Fruit fly (Drosophila melanogaster) whole organism, wandering third instar larva: ENCODE results near the gene Tep1.

Experiments used
- Abd-B ChIP-seq: fragments of >200 bp; optimal IDR thresholded peaks from 2 replicates; lab custom pipeline; 2017; ENCODE audit warnings: missing biosample characterization, missing genetic modification characterization
- CG32264 ChIP-seq: fragments of 200-800 bp; sonication (Bioruptor generic); optimal IDR thresholded peaks from 2 replicates; lab custom pipeline; 2016; ENCODE audit warnings: missing biosample characterization, missing genetic modification characterization
- CG9705 ChIP-seq: fragments of 200-800 bp; sonication (Bioruptor generic); optimal IDR thresholded peaks from 2 replicates; lab custom pipeline; 2018; ENCODE audit warnings: missing biosample characterization, mild to moderate bottlenecking, missing genetic modification characterization
- CrebA ChIP-seq: fragments of 200-800 bp; sonication (Bioruptor generic); optimal IDR thresholded peaks from 2 replicates; lab custom pipeline; 2016; ENCODE audit warnings: missing biosample characterization, mild to moderate bottlenecking, missing genetic modification characterization, borderline replicate concordance
- Dfd ChIP-seq: fragments of >200 bp; optimal IDR thresholded peaks from 2 replicates; lab custom pipeline; 2017; ENCODE audit warnings: missing biosample characterization, missing genetic modification characterization
- Dif ChIP-seq: fragments of 200-275, 200-300 bp; sonication (Bioruptor generic); optimal IDR thresholded peaks from 2 replicates; lab custom pipeline; 2018; ENCODE audit warnings: missing biosample characterization, missing genetic modification characterization; ENCODE audit not compliant: partially characterized antibody
- GATAd ChIP-seq: sonication (Bioruptor generic); optimal IDR thresholded peaks from 2 replicates; lab custom pipeline; 2016; ENCODE audit warnings: missing biosample characterization, missing genetic modification characterization
- HLH106 ChIP-seq: fragments of 200-800 bp; optimal IDR thresholded peaks from 3 replicates; lab custom pipeline; 2019; ENCODE audit warnings: missing biosample characterization, mild to moderate bottlenecking, missing genetic modification characterization, moderate library complexity
- Hnf4 ChIP-seq: fragments of 200-800 bp; sonication (Bioruptor generic); optimal IDR thresholded peaks from 2 replicates; lab custom pipeline; 2016; ENCODE audit warnings: missing biosample characterization, mild to moderate bottlenecking, missing genetic modification characterization
- Hr78 ChIP-seq: fragments of >200 bp; optimal IDR thresholded peaks from 2 replicates; lab custom pipeline; 2017; ENCODE audit warnings: missing biosample characterization, missing genetic modification characterization
- Hr83 ChIP-seq: fragments of 200-300 bp; sonication (Bioruptor generic); optimal IDR thresholded peaks from 2 replicates; lab custom pipeline; 2016; ENCODE audit warnings: missing biosample characterization, mild to moderate bottlenecking, missing genetic modification characterization, moderate library complexity; ENCODE audit not compliant: poor library complexity, severe bottlenecking
- Jra ChIP-seq: sonication (Bioruptor generic); optimal IDR thresholded peaks from 2 replicates; lab custom pipeline; 2016; ENCODE audit warnings: missing biosample characterization, missing genetic modification characterization
- Mio ChIP-seq: sonication (Bioruptor generic); optimal IDR thresholded peaks from 2 replicates; lab custom pipeline; 2016; ENCODE audit warnings: missing biosample characterization, missing genetic modification characterization
- Myc ChIP-seq: fragments of >200 bp; optimal IDR thresholded peaks from 2 replicates; lab custom pipeline; 2017
- N ChIP-seq: fragments of >200 bp; optimal IDR thresholded peaks from 2 replicates; lab custom pipeline; 2018; ENCODE audit warnings: missing biosample characterization, missing external identifiers, missing genetic modification characterization
- OdsH ChIP-seq: fragments of 200-800 bp; sonication (Bioruptor generic); optimal IDR thresholded peaks from 2 replicates; lab custom pipeline; 2016; ENCODE audit warnings: missing biosample characterization, mild to moderate bottlenecking, missing genetic modification characterization
- Rel ChIP-seq, 2 experiments: fragments of 200-800 bp; sonication (Bioruptor generic) in 1 of 2; optimal IDR thresholded peaks; 2 replicates in 1 of 2; 3 replicates in 1 of 2; lab custom pipeline; 2016 to 2019; ENCODE audit warnings: mild to moderate bottlenecking in 2 of 2, missing biosample characterization in 2 of 2, missing genetic modification characterization in 2 of 2, moderate library complexity in 1 of 2
- Sp1 ChIP-seq: fragments of 200-800 bp; sonication (Bioruptor generic); optimal IDR thresholded peaks from 3 replicates; lab custom pipeline; 2019; ENCODE audit warnings: missing biosample characterization, mild to moderate bottlenecking, missing genetic modification characterization, moderate library complexity
- Vsx2 ChIP-seq: fragments of 200-300, 225-300 bp; sonication (Bioruptor generic); optimal IDR thresholded peaks from 2 replicates; lab custom pipeline; 2018; ENCODE audit warnings: missing biosample characterization, missing genetic modification characterization; ENCODE audit not compliant: partially characterized antibody
- br ChIP-seq: fragments of 200-800 bp; sonication (Bioruptor generic); optimal IDR thresholded peaks from 2 replicates; lab custom pipeline; 2016; ENCODE audit warnings: missing biosample characterization, missing genetic modification characterization
- brk ChIP-seq: fragments of 200-800 bp; sonication (Bioruptor generic); optimal IDR thresholded peaks from 2 replicates; lab custom pipeline; 2016; ENCODE audit warnings: missing biosample characterization, mild to moderate bottlenecking, missing genetic modification characterization
- dl ChIP-seq, 2 experiments: fragments of 175-275, 200-275 bp in 1 of 2; fragments of 200-275 bp in 1 of 2; sonication (Bioruptor generic); optimal IDR thresholded peaks; lab custom pipeline; 2018; ENCODE audit warnings: mild to moderate bottlenecking in 2 of 2, missing biosample characterization in 2 of 2, missing genetic modification characterization in 2 of 2, moderate library complexity in 2 of 2; ENCODE audit not compliant: partially characterized antibody in 2 of 2, insufficient read depth in 1 of 2
- dmrt93B ChIP-seq: fragments of 200-800 bp; sonication (Bioruptor generic); optimal IDR thresholded peaks from 2 replicates; lab custom pipeline; 2018; ENCODE audit warnings: missing biosample characterization, mild to moderate bottlenecking, missing genetic modification characterization
- dsf ChIP-seq: sonication (Bioruptor generic); optimal IDR thresholded peaks from 2 replicates; lab custom pipeline; 2016; ENCODE audit warnings: missing biosample characterization, missing genetic modification characterization, borderline replicate concordance
- ey ChIP-seq: fragments of 200-800 bp; sonication (Bioruptor generic); optimal IDR thresholded peaks from 2 replicates; lab custom pipeline; 2016; ENCODE audit warnings: missing biosample characterization, missing genetic modification characterization
- foxo ChIP-seq, 2 experiments: fragments of 200-800 bp; sonication (Bioruptor generic); optimal IDR thresholded peaks; 2 replicates in 1 of 2; 3 replicates in 1 of 2; lab custom pipeline; 2016 to 2017; ENCODE audit warnings: missing biosample characterization in 2 of 2, missing genetic modification characterization in 2 of 2
- fru ChIP-seq: fragments of 200-800 bp; sonication (Bioruptor generic); optimal IDR thresholded peaks from 3 replicates; lab custom pipeline; 2016; ENCODE audit warnings: missing biosample characterization, mild to moderate bottlenecking, missing genetic modification characterization
- h ChIP-seq: fragments of 200-800 bp; sonication (Bioruptor generic); optimal IDR thresholded peaks from 3 replicates; lab custom pipeline; 2016; ENCODE audit warnings: missing biosample characterization, mild to moderate bottlenecking, missing genetic modification characterization
- jim ChIP-seq: fragments of 175-275, 200-325 bp; sonication (Bioruptor generic); optimal IDR thresholded peaks from 2 replicates; lab custom pipeline; 2016; ENCODE audit warnings: missing biosample characterization, mild to moderate bottlenecking, missing genetic modification characterization
- lola ChIP-seq: fragments of >200 bp; optimal IDR thresholded peaks from 2 replicates; lab custom pipeline; 2017; ENCODE audit warnings: missing biosample characterization, missing genetic modification characterization
- pan ChIP-seq: fragments of >200 bp; optimal IDR thresholded peaks from 2 replicates; lab custom pipeline; 2017
- psq ChIP-seq: fragments of 200-800 bp; sonication (Bioruptor generic); optimal IDR thresholded peaks from 3 replicates; lab custom pipeline; 2017; ENCODE audit warnings: missing biosample characterization, mild to moderate bottlenecking, missing genetic modification characterization, moderate library complexity
- rgr ChIP-seq: fragments of 200-800 bp; sonication (Bioruptor generic); optimal IDR thresholded peaks from 3 replicates; lab custom pipeline; 2016; ENCODE audit warnings: missing biosample characterization, mild to moderate bottlenecking, missing genetic modification characterization
- sage ChIP-seq: fragments of 200-800 bp; sonication (Bioruptor generic); optimal IDR thresholded peaks from 2 replicates; lab custom pipeline; 2016; ENCODE audit warnings: missing biosample characterization, mild to moderate bottlenecking, missing genetic modification characterization
- sv ChIP-seq: fragments of 200-800 bp; sonication (Bioruptor generic); optimal IDR thresholded peaks from 3 replicates; lab custom pipeline; 2016; ENCODE audit warnings: missing biosample characterization, missing genetic modification characterization
- tai ChIP-seq: sonication (Bioruptor generic); optimal IDR thresholded peaks from 2 replicates; lab custom pipeline; 2016; ENCODE audit warnings: missing biosample characterization, missing genetic modification characterization
- usp ChIP-seq: fragments of >200 bp; optimal IDR thresholded peaks from 2 replicates; lab custom pipeline; 2017; ENCODE audit warnings: missing biosample characterization, missing genetic modification characterization
- woc ChIP-seq: sonication (Bioruptor generic); optimal IDR thresholded peaks from 2 replicates; lab custom pipeline; 2016; ENCODE audit warnings: missing biosample characterization, mild to moderate bottlenecking, missing genetic modification characterization

Gene Tep1

DNA sequence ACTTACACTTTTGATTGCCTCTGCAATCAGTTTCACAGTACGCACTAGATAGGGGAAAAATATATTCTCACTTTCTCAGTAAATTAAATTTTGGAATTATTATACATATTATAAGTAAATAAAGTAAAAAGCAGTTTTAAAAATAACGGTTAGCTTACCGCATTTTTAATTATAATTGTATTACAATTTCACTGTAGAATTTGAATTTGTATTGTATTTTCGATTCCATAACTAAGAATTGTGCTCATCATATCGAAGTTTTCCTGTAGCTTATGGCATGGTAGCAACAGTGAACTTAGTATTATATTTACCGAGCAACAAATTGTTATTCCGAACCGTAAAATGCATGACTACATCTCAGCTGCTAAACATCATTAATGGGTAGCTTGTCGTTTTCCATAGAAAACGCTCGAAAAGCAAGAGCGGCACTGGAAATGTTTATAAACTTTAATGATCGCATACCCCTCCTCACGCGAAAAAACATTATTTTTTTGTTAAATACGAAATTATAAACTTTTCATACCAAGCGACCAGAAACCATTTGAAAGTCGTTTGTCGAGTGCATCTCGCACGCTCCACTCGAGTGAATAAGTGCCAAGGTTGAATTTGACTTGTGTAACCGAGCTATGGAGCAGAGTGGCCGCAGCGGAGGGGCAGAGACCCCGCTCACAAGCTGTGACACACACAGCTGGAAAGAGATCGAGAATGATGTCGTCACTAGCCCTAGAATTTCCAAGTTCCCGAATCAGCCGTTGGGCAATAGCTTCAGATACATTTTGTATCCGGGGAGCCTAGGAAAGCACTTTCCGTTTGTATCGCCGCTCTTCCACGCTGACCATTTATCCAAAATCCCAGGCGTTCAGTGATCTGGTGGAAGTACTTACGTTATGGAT, 18.6 kb upstream of the Tep1 start:
- TF ChIP-seq br (GFP tag; lab: Kevin White, UChicago): peak; percentile 24
- no peak for TF ChIP-seq pan (lab: Kevin White, UChicago)
- TF ChIP-seq Dif (GFP tag; lab: Kevin White, UChicago): peak; percentile 31
- TF ChIP-seq Hr83 (GFP tag; lab: Kevin White, UChicago): no peak
- peak; percentile 43 for TF ChIP-seq Rel (GFP tag; optimal IDR thresholded peaks at IDR 0.05; lab: Kevin White, UChicago)
- TF ChIP-seq Rel (tag; optimal IDR thresholded peaks at IDR 0.05; lab: Kevin White, UChicago): no peak
- TF ChIP-seq Hr78 (GFP tag; lab: Kevin White, UChicago): no peak
- TF ChIP-seq CG32264 (GFP tag; lab: Kevin White, UChicago): no peak
- no peak for TF ChIP-seq jim
- TF ChIP-seq woc (GFP tag; lab: Kevin White, UChicago): peak; percentile 39
- peak; percentile 78 for TF ChIP-seq fru (GFP tag; lab: Kevin White, UChicago)
- TF ChIP-seq OdsH (GFP tag; lab: Kevin White, UChicago): peak; percentile 95
- TF ChIP-seq brk (GFP tag; lab: Kevin White, UChicago): peak; percentile 52
- peak in 1 of 2 experiments; percentile 90 for TF ChIP-seq foxo (GFP tag; optimal IDR thresholded peaks at IDR 0.05; lab: Kevin White, UChicago)
- TF ChIP-seq lola: no peak
- TF ChIP-seq dmrt93B (GFP tag; lab: Kevin White, UChicago): peak; percentile 86
- TF ChIP-seq Hnf4 (GFP tag; lab: Kevin White, UChicago): peak; percentile 39
- TF ChIP-seq psq (GFP tag; lab: Kevin White, UChicago): peak; percentile 89
- peak; percentile 30 for TF ChIP-seq CrebA (GFP tag; lab: Kevin White, UChicago)
- TF ChIP-seq ey (GFP tag; lab: Kevin White, UChicago): peak; percentile 79
- no peak for TF ChIP-seq dl (GFP tag; optimal IDR thresholded peaks at IDR 0.05; lab: Kevin White, UChicago; ENCODE audit: insufficient read depth in 1 of 2, partially characterized antibody in 2 of 2)
- TF ChIP-seq rgr (GFP tag; lab: Kevin White, UChicago): peak; percentile 94
- no peak for TF ChIP-seq Vsx2 (GFP tag; lab: Kevin White, UChicago)
- no peak for TF ChIP-seq Abd-B (GFP tag; lab: Kevin White, UChicago)
- no peak for TF ChIP-seq GATAd (GFP tag; lab: Kevin White, UChicago)
- no peak for TF ChIP-seq N (GFP tag; lab: Kevin White, UChicago)
- no peak for TF ChIP-seq Jra (GFP tag; lab: Kevin White, UChicago)
- peak; percentile 44 for TF ChIP-seq dsf (GFP tag; lab: Kevin White, UChicago)
- TF ChIP-seq usp (GFP tag; lab: Kevin White, UChicago): no peak
- TF ChIP-seq Dfd (GFP tag; lab: Kevin White, UChicago): peak; percentile 39
- no peak for TF ChIP-seq Mio (GFP tag; lab: Kevin White, UChicago)
- TF ChIP-seq sv (GFP tag; lab: Kevin White, UChicago): peak; percentile 77
- peak; percentile 55 for TF ChIP-seq h
- TF ChIP-seq sage: peak; percentile 30
- TF ChIP-seq tai (GFP tag; lab: Kevin White, UChicago): peak; percentile 53
- peak; percentile 90 for TF ChIP-seq Sp1 (GFP tag; lab: Kevin White, UChicago)
- TF ChIP-seq Myc: no peak
- peak; percentile 81 for TF ChIP-seq CG9705 (GFP tag; lab: Kevin White, UChicago)
- TF ChIP-seq HLH106 (tag; lab: Kevin White, UChicago): peak; percentile 94

DNA sequence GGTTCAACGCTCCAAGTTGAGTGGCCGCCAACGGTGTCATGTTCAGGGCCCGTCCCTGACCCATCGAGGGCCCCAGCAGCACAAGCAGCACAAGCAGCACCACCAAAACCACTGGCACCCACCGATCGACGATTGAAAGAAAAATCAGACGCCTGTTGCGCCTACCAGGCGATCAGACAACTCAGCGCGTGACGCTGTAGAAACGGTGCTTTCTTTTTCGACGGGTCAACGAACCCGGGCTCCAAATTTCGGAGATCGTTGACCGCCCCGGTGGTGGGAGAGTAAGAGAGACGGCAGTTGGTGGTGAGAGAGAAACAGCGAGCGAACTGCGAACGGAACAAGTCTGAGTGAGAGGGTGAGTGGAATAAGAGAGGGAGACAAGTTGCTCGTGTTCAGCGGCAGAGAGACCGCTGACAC, 18.0 kb upstream of the Tep1 start:
- TF ChIP-seq Vsx2 (GFP tag; lab: Kevin White, UChicago) (peak; percentile 84), CG32264 (GFP tag; lab: Kevin White, UChicago) (no peak), brk (GFP tag; lab: Kevin White, UChicago) (no peak), Hnf4 (GFP tag; lab: Kevin White, UChicago) (no peak), jim (no peak), br (GFP tag; lab: Kevin White, UChicago) (no peak), Dfd (GFP tag; lab: Kevin White, UChicago) (no peak), dsf (GFP tag; lab: Kevin White, UChicago) (no peak), Mio (GFP tag; lab: Kevin White, UChicago) (no peak), psq (GFP tag; lab: Kevin White, UChicago) (no peak), pan (lab: Kevin White, UChicago) (no peak), sage (no peak), Sp1 (GFP tag; lab: Kevin White, UChicago) (no peak), dl (GFP tag; optimal IDR thresholded peaks at IDR 0.05; lab: Kevin White, UChicago; ENCODE audit: insufficient read depth in 1 of 2, partially characterized antibody in 2 of 2) (peak; percentile 89 to 95), Dif (GFP tag; lab: Kevin White, UChicago) (peak; percentile 89), OdsH (GFP tag; lab: Kevin White, UChicago) (no peak), h (peak; percentile 65), HLH106 (tag; lab: Kevin White, UChicago) (no peak), CrebA (GFP tag; lab: Kevin White, UChicago) (no peak), Rel (GFP tag; optimal IDR thresholded peaks at IDR 0.05; lab: Kevin White, UChicago) (no peak), Rel (tag; optimal IDR thresholded peaks at IDR 0.05; lab: Kevin White, UChicago) (peak; percentile 93), dmrt93B (GFP tag; lab: Kevin White, UChicago) (no peak), lola (no peak), Hr78 (GFP tag; lab: Kevin White, UChicago) (no peak)
